Worm (Caenorhabditis elegans) whole organism, L1 larva: Measurements from ENCODE around the gene F41H10.4.

ENCODE experiments used
- C16A3.4 ChIP-seq: fragments of 150-350 bp; optimal IDR thresholded peaks from 2 replicates; lab custom pipeline; 2014; ENCODE audit warnings: missing biosample characterization, missing genetic modification characterization
- F16B12.6 ChIP-seq: fragments of 150-350 bp; optimal IDR thresholded peaks from 2 replicates; lab custom pipeline; 2014; ENCODE audit warnings: missing biosample characterization, missing genetic modification characterization
- aha-1 ChIP-seq: fragments of 150-350 bp; optimal IDR thresholded peaks from 2 replicates; lab custom pipeline; 2014; ENCODE audit warnings: missing biosample characterization, missing genetic modification characterization
- alr-1 ChIP-seq: fragments of 200-800 bp; sonication (Bioruptor generic); optimal IDR thresholded peaks from 2 replicates; lab custom pipeline; 2018; ENCODE audit warnings: borderline replicate concordance, mild to moderate bottlenecking, missing genetic modification characterization, missing compliant biosample characterization
- aly-2 ChIP-seq: fragments of 150-350 bp; optimal IDR thresholded peaks from 2 replicates; lab custom pipeline; 2014; ENCODE audit warnings: missing biosample characterization, missing genetic modification characterization
- ama-1 ChIP-seq: fragments of 150-350 bp; optimal IDR thresholded peaks from 2 replicates; lab custom pipeline; 2014
- ceh-63 ChIP-seq: fragments of 200-800 bp; sonication (Bioruptor generic); optimal IDR thresholded peaks from 2 replicates; lab custom pipeline; 2018; ENCODE audit warnings: mild to moderate bottlenecking, missing genetic modification characterization, missing compliant biosample characterization
- ceh-90 ChIP-seq: sonication (generic microtip); optimal IDR thresholded peaks from 2 replicates; lab custom pipeline; 2016; ENCODE audit warnings: missing genetic modification characterization, missing compliant biosample characterization
- ces-1 ChIP-seq: fragments of 150-350 bp; optimal IDR thresholded peaks from 2 replicates; lab custom pipeline; 2014; ENCODE audit warnings: missing biosample characterization, missing genetic modification reagents, missing genetic modification characterization
- dsc-1 ChIP-seq: sonication (generic microtip); optimal IDR thresholded peaks from 2 replicates; lab custom pipeline; 2016; ENCODE audit warnings: mild to moderate bottlenecking, missing genetic modification characterization, missing compliant biosample characterization
- efl-1 ChIP-seq, 4 experiments: fragments of 150-350 bp; optimal IDR thresholded peaks in 3 of 4; peaks in 1 of 4; 1 replicate in 1 of 4; 2 replicates in 3 of 4; lab custom pipeline; 2014; ENCODE audit warnings: missing biosample characterization in 2 of 4, missing genetic modification characterization in 2 of 4, missing genetic modification reagents in 2 of 4
- efl-3 ChIP-seq: fragments of 200-800 bp; sonication (Bioruptor generic); optimal IDR thresholded peaks from 2 replicates; lab custom pipeline; 2018; ENCODE audit warnings: mild to moderate bottlenecking, missing genetic modification characterization, missing compliant biosample characterization
- elt-2 ChIP-seq: sonication (generic microtip); optimal IDR thresholded peaks from 2 replicates; lab custom pipeline; 2016; ENCODE audit warnings: missing genetic modification characterization, mild to moderate bottlenecking, inconsistent platforms, missing compliant biosample characterization, missing genetic modification reagents
- ets-5 ChIP-seq: fragments of 200-800 bp; sonication (Bioruptor generic); IDR thresholded peaks from 2 replicates; pipeline ENCODE4 v1.3.6; 2022; ENCODE audit warnings: missing genetic modification characterization, missing compliant biosample characterization
- fkh-4 ChIP-seq: sonication (generic microtip); optimal IDR thresholded peaks from 2 replicates; lab custom pipeline; 2016; ENCODE audit warnings: missing compliant biosample characterization, missing genetic modification characterization, borderline replicate concordance
- fkh-8 ChIP-seq: sonication (generic microtip); optimal IDR thresholded peaks from 2 replicates; lab custom pipeline; 2016; ENCODE audit warnings: mild to moderate bottlenecking, missing genetic modification characterization, missing compliant biosample characterization
- grh-1 ChIP-seq: fragments of 200-800 bp; sonication (Bioruptor generic); IDR thresholded peaks from 2 replicates; pipeline ENCODE4 v1.3.6; 2022; ENCODE audit warnings: missing genetic modification reagents, missing genetic modification characterization, missing compliant biosample characterization
- hpl-2 ChIP-seq: fragments of 150-350 bp; optimal IDR thresholded peaks from 2 replicates; lab custom pipeline; 2014; ENCODE audit warnings: missing biosample characterization, missing genetic modification reagents, missing genetic modification characterization
- isw-1 ChIP-seq: fragments of 200-800 bp; sonication (Bioruptor generic); IDR thresholded peaks from 2 replicates; pipeline ENCODE4 v1.3.6; 2022; ENCODE audit warnings: missing genetic modification characterization, missing compliant biosample characterization
- jun-1 ChIP-seq: fragments of 150-350 bp; optimal IDR thresholded peaks from 2 replicates; lab custom pipeline; 2014; ENCODE audit warnings: missing biosample characterization, missing genetic modification reagents, missing genetic modification characterization
- lin-13 ChIP-seq: fragments of 150-350 bp; optimal IDR thresholded peaks from 2 replicates; lab custom pipeline; 2014; ENCODE audit warnings: missing biosample characterization, missing genetic modification reagents, missing genetic modification characterization
- lin-14 ChIP-seq: fragments of 200-800 bp; sonication (Bioruptor generic); optimal IDR thresholded peaks from 2 replicates; lab custom pipeline; 2018; ENCODE audit warnings: mild to moderate bottlenecking, missing genetic modification characterization, moderate library complexity, missing compliant biosample characterization
- lin-15B ChIP-seq: fragments of 150-350 bp; sonication (generic microtip); optimal IDR thresholded peaks from 3 replicates; lab custom pipeline; 2014; ENCODE audit warnings: missing biosample characterization, missing genetic modification characterization
- mab-9 ChIP-seq: fragments of 200-800 bp; sonication (Bioruptor generic); IDR thresholded peaks from 2 replicates; pipeline ENCODE4 v1.3.6; 2022; ENCODE audit warnings: missing genetic modification reagents, missing genetic modification characterization, missing compliant biosample characterization
- mep-1 ChIP-seq: fragments of 150-350 bp; optimal IDR thresholded peaks from 2 replicates; lab custom pipeline; 2014; ENCODE audit warnings: missing biosample characterization, missing genetic modification characterization
- nhr-12 ChIP-seq: sonication (generic microtip); optimal IDR thresholded peaks from 2 replicates; lab custom pipeline; 2017; ENCODE audit warnings: missing biosample characterization, missing genetic modification characterization
- nhr-19 ChIP-seq: fragments of 200-800 bp; sonication (Bioruptor generic); conservative IDR thresholded peaks from 2 replicates; pipeline ENCODE4 v1.3.6; 2022; ENCODE audit warnings: missing genetic modification characterization, missing compliant biosample characterization
- nhr-237 ChIP-seq: fragments of 150-350 bp; optimal IDR thresholded peaks from 2 replicates; lab custom pipeline; 2014; ENCODE audit warnings: missing biosample characterization, missing genetic modification characterization
- nhr-28 ChIP-seq: fragments of 150-350 bp; optimal IDR thresholded peaks from 2 replicates; lab custom pipeline; 2014; ENCODE audit warnings: missing biosample characterization, missing genetic modification characterization
- nhr-47 ChIP-seq: sonication (generic microtip); optimal IDR thresholded peaks from 2 replicates; lab custom pipeline; 2016; ENCODE audit warnings: mild to moderate bottlenecking, missing genetic modification characterization, moderate library complexity, missing compliant biosample characterization
- nhr-71 ChIP-seq: sonication (generic microtip); optimal IDR thresholded peaks from 2 replicates; lab custom pipeline; 2016; ENCODE audit warnings: mild to moderate bottlenecking, missing genetic modification characterization, moderate library complexity, missing compliant biosample characterization
- nhr-77 ChIP-seq: fragments of 150-350 bp; optimal IDR thresholded peaks from 2 replicates; lab custom pipeline; 2014; ENCODE audit warnings: missing biosample characterization, missing genetic modification characterization
- nhr-84 ChIP-seq: sonication (generic microtip); optimal IDR thresholded peaks from 2 replicates; lab custom pipeline; 2017; ENCODE audit warnings: missing biosample characterization, missing genetic modification characterization
- pag-3 ChIP-seq: sonication (generic microtip); optimal IDR thresholded peaks from 2 replicates; lab custom pipeline; 2017; ENCODE audit warnings: missing genetic modification characterization, mild to moderate bottlenecking, missing compliant biosample characterization, antibody characterized with exemption, borderline replicate concordance; ENCODE audit not compliant: insufficient read depth
- pax-3 ChIP-seq: fragments of 200-800 bp; sonication (Bioruptor generic); optimal IDR thresholded peaks from 2 replicates; lab custom pipeline; 2018; ENCODE audit warnings: mild to moderate bottlenecking, missing genetic modification characterization, moderate library complexity, missing compliant biosample characterization
- snpc-4 ChIP-seq: fragments of 150-350 bp; optimal IDR thresholded peaks from 2 replicates; lab custom pipeline; 2014; ENCODE audit warnings: missing biosample characterization, missing genetic modification characterization
- snu-23 ChIP-seq: sonication (generic microtip); optimal IDR thresholded peaks from 2 replicates; lab custom pipeline; 2016; ENCODE audit warnings: missing genetic modification characterization, missing compliant biosample characterization
- sup-37 ChIP-seq: fragments of 200-800 bp; sonication (Bioruptor generic); optimal IDR thresholded peaks from 2 replicates; lab custom pipeline; 2018; ENCODE audit warnings: mild to moderate bottlenecking, missing genetic modification characterization, missing compliant biosample characterization
- swsn-7 ChIP-seq: sonication (generic microtip); optimal IDR thresholded peaks from 2 replicates; lab custom pipeline; 2016; ENCODE audit warnings: missing genetic modification characterization, missing compliant biosample characterization
- tbx-2 ChIP-seq: sonication (generic microtip); optimal IDR thresholded peaks from 2 replicates; lab custom pipeline; 2016; ENCODE audit warnings: missing genetic modification characterization, missing compliant biosample characterization
- tlp-1 ChIP-seq: fragments of 150-350 bp; optimal IDR thresholded peaks from 2 replicates; lab custom pipeline; 2014; ENCODE audit warnings: missing biosample characterization, missing genetic modification characterization
- unc-130 ChIP-seq: fragments of 150-350 bp; optimal IDR thresholded peaks from 2 replicates; lab custom pipeline; 2017; ENCODE audit warnings: missing biosample characterization, missing genetic modification characterization, inconsistent platforms
- unc-30 ChIP-seq: sonication (generic microtip); optimal IDR thresholded peaks from 2 replicates; lab custom pipeline; 2017; ENCODE audit warnings: missing biosample characterization, missing genetic modification characterization
- unc-62 ChIP-seq: fragments of 150-350 bp; optimal IDR thresholded peaks from 2 replicates; lab custom pipeline; 2014; ENCODE audit warnings: missing biosample characterization, missing genetic modification reagents, missing genetic modification characterization
- unc-86 ChIP-seq: sonication (generic microtip); optimal IDR thresholded peaks from 2 replicates; lab custom pipeline; 2016; ENCODE audit warnings: missing genetic modification characterization, missing compliant biosample characterization
- unc-98 ChIP-seq: fragments of 200-800 bp; sonication (Bioruptor generic); IDR thresholded peaks from 2 replicates; pipeline ENCODE4 v1.3.6; 2022; ENCODE audit warnings: missing genetic modification characterization, missing compliant biosample characterization
- zag-1 ChIP-seq: fragments of 150-350 bp; optimal IDR thresholded peaks from 2 replicates; lab custom pipeline; 2014; ENCODE audit warnings: missing biosample characterization, missing genetic modification characterization
- zip-4 ChIP-seq: fragments of 200-800 bp; sonication (Bioruptor generic); optimal IDR thresholded peaks from 2 replicates; lab custom pipeline; 2018; ENCODE audit warnings: mild to moderate bottlenecking, missing genetic modification characterization, moderate library complexity, missing compliant biosample characterization
- ztf-11 ChIP-seq, 2 experiments: sonication (generic microtip); optimal IDR thresholded peaks; 2 replicates each; lab custom pipeline; 2016 to 2017; ENCODE audit warnings: missing genetic modification characterization in 2 of 2, missing biosample characterization in 1 of 2, missing compliant biosample characterization in 1 of 2
- ztf-4 ChIP-seq: fragments of 150-350 bp; optimal IDR thresholded peaks from 2 replicates; lab custom pipeline; 2014; ENCODE audit warnings: missing biosample characterization, missing genetic modification characterization

Gene F41H10.4

DNA sequence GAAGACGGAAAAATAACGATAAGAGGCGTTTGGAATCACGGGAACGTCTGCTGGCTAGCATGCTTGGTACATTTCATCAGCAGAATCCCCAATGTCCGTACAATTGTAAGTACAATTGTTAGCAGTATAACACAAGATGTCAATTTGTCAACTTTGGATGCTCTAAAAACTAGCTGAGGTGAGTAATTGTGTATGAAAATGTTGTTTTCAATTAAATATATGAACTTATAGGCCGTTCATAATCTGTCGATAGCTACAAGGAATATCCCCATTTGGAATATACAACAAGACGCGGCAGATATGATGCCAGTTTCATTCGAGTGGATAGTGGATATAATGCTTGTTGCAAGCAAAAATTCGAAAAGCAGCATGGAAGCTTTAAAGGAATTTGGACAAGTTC, 20.7 kb downstream of the F41H10.4 start, which contains the start of gene F41H10.12:
TSS of gene F41H10.12 (plus strand) at position 301 of the 400 bp plus-strand sequence.
- TF ChIP-seq fkh-8 (tag; lab: Kevin White, UChicago): no peak
- TF ChIP-seq ets-5 (GFP tag; lab: Robert Waterston, UW): no peak
- no peak for TF ChIP-seq nhr-47 (tag; lab: Kevin White, UChicago)
- TF ChIP-seq grh-1 (GFP tag; lab: Robert Waterston, UW): no peak
- TF ChIP-seq unc-98 (GFP tag; lab: Robert Waterston, UW): no peak
- TF ChIP-seq pag-3 (tag; lab: Kevin White, UChicago): no peak
- TF ChIP-seq ceh-90: no peak
- TF ChIP-seq ama-1 (lab: Kevin White, UChicago): no peak
- no peak for TF ChIP-seq elt-2 (tag; lab: Kevin White, UChicago)
- no peak for TF ChIP-seq tlp-1
- TF ChIP-seq swsn-7 (tag; lab: Kevin White, UChicago): no peak
- no peak for TF ChIP-seq unc-30
- TF ChIP-seq nhr-77 (tag; lab: Kevin White, UChicago): no peak
- TF ChIP-seq nhr-71 (tag; lab: Kevin White, UChicago): no peak
- no peak for TF ChIP-seq zip-4 (GFP tag; lab: Kevin White, UChicago)

DNA sequence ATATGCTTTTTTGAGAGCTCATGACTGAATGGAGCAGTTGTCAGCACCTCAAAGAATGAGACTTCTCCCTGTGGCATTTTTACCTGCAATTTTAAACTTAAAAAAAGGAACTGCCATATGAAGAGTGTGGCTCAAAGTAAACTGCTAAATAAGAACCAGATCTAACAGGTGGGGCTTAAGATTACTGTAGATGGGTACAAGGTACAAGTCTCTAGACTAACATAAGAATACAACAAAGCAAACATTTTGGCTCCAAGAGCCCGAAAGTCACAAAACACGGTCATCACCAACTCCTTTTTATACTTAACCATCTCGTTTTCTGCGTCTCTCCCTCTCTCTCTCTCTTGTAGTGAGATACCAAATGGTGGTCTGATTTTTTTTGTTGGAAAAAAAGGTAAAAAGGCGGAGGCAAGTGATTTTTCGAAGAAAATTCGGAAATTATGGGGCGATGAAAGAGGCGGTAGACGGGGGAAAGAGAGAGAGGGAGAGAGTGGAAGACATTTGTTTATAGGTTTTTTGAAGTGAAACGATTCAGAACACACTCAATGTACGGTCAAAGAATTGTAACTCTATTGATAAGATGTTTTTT, 24.2 kb downstream of the F41H10.4 start, which contains the start of gene elo-6:
TSS of gene elo-6 (minus strand) at position 83 of the 589 bp plus-strand sequence.
- TF ChIP-seq hpl-2 (GFP tag; lab: Kevin White, UChicago): no peak
- TF ChIP-seq elt-2 (tag; lab: Kevin White, UChicago): peak; percentile 59
- no peak for TF ChIP-seq nhr-237 (tag; lab: Kevin White, UChicago)
- no peak for TF ChIP-seq aly-2 (tag; lab: Kevin White, UChicago)
- TF ChIP-seq F16B12.6: no peak
- TF ChIP-seq ama-1 (lab: Kevin White, UChicago): no peak
- no peak for TF ChIP-seq lin-13 (GFP tag; lab: Kevin White, UChicago)
- TF ChIP-seq jun-1 (tag; lab: Kevin White, UChicago): no peak
- peak; percentile 33 for TF ChIP-seq snu-23
- TF ChIP-seq ztf-11 (tag; optimal IDR thresholded peaks at IDR 0.05; lab: Kevin White, UChicago): no peak
- no peak for TF ChIP-seq zag-1 (tag; lab: Kevin White, UChicago)
- TF ChIP-seq C16A3.4 (tag; lab: Kevin White, UChicago): no peak
- TF ChIP-seq ztf-4: no peak
- no peak for TF ChIP-seq nhr-19
- TF ChIP-seq tlp-1: no peak
- peak; percentile 79 for TF ChIP-seq lin-14 (GFP tag; lab: Kevin White, UChicago)
- no peak for TF ChIP-seq snpc-4 (tag; lab: Kevin White, UChicago)
- TF ChIP-seq nhr-12 (tag; lab: Kevin White, UChicago): no peak
- TF ChIP-seq alr-1: no peak
- TF ChIP-seq pax-3: no peak
- TF ChIP-seq nhr-84 (tag; lab: Kevin White, UChicago): no peak
- TF ChIP-seq efl-3: no peak
- TF ChIP-seq lin-15B (tag; lab: Kevin White, UChicago): no peak
- TF ChIP-seq efl-1 (optimal IDR thresholded peaks at IDR 0.05; lab: Kevin White, UChicago): peak in 1 of 2 experiments; percentile 4
- TF ChIP-seq efl-1 (GFP tag; optimal IDR thresholded peaks at IDR 0.05 in 1 of 2; lab: Kevin White, UChicago): peak in 1 of 2 experiments; percentile 48
- no peak for TF ChIP-seq nhr-28 (tag; lab: Kevin White, UChicago)
- no peak for TF ChIP-seq grh-1 (GFP tag; lab: Robert Waterston, UW)
- TF ChIP-seq unc-86: no peak
- TF ChIP-seq unc-130 (tag; lab: Kevin White, UChicago): no peak
- TF ChIP-seq sup-37 (GFP tag; lab: Kevin White, UChicago): no peak
- TF ChIP-seq ces-1 (GFP tag; lab: Kevin White, UChicago): no peak
- TF ChIP-seq ceh-90: no peak
- TF ChIP-seq aha-1 (tag; lab: Kevin White, UChicago): no peak
- TF ChIP-seq ceh-63: no peak
- TF ChIP-seq ets-5 (GFP tag; lab: Robert Waterston, UW): no peak
- no peak for TF ChIP-seq unc-62 (GFP tag; lab: Kevin White, UChicago)
- TF ChIP-seq dsc-1 (tag; lab: Kevin White, UChicago): no peak
- TF ChIP-seq isw-1 (GFP tag; lab: Robert Waterston, UW): no peak
- TF ChIP-seq mep-1: peak; percentile 40
- TF ChIP-seq tbx-2: peak; percentile 1
- TF ChIP-seq mab-9: no peak
- no peak for TF ChIP-seq fkh-4 (tag; lab: Kevin White, UChicago)
